Fruit fly (Drosophila melanogaster) whole organism, embryonic: Measurements from ENCODE around the gene CG3337.
A peak's percentile ranks its signal among the peaks of the same experiment; 100 is the strongest.

Experiments used
- CG11695 ChIP-seq: fragments of 200-800 bp; sonication (Bioruptor generic); IDR thresholded peaks from 3 replicates; pipeline ENCODE4 v1.3.6; 2022; ENCODE audit warnings: missing biosample characterization, missing genetic modification characterization
- CG14014 ChIP-seq: fragments of 200-800 bp; sonication (Bioruptor generic); IDR thresholded peaks from 2 replicates; pipeline ENCODE4 v1.3.6; 2022; ENCODE audit warnings: missing biosample characterization, missing genetic modification characterization
- CG14667 ChIP-seq: fragments of 200-800 bp; sonication (Bioruptor generic); IDR thresholded peaks from 2 replicates; pipeline ENCODE4 v1.3.6; 2022; ENCODE audit warnings: missing biosample characterization, missing genetic modification characterization
- CG1647 ChIP-seq: fragments of 200-800 bp; sonication (Bioruptor generic); optimal IDR thresholded peaks from 3 replicates; lab custom pipeline; 2016; ENCODE audit warnings: missing biosample characterization, missing genetic modification characterization
- CG16779 ChIP-seq: fragments of 200-800 bp; sonication (Bioruptor generic); IDR thresholded peaks from 2 replicates; pipeline ENCODE4 v1.3.6; 2022; ENCODE audit warnings: missing biosample characterization, missing genetic modification characterization
- CG18262 ChIP-seq: fragments of 200-800 bp; optimal IDR thresholded peaks from 3 replicates; lab custom pipeline; 2019; ENCODE audit warnings: missing biosample characterization, mild to moderate bottlenecking, missing genetic modification characterization, moderate library complexity
- CG2678 ChIP-seq: fragments of 200-800 bp; sonication (Bioruptor generic); optimal IDR thresholded peaks from 3 replicates; lab custom pipeline; 2019; ENCODE audit warnings: missing biosample characterization, mild to moderate bottlenecking, missing genetic modification characterization, moderate library complexity
- CG31388 ChIP-seq: fragments of 200-800 bp; sonication (Bioruptor generic); optimal IDR thresholded peaks from 2 replicates; lab custom pipeline; 2016; ENCODE audit warnings: missing biosample characterization, missing genetic modification characterization
- CG3726 ChIP-seq: fragments of 200-800 bp; sonication (Bioruptor generic); IDR thresholded peaks from 3 replicates; pipeline ENCODE4, ENCODE4 v1.3.6; 2022; ENCODE audit warnings: missing biosample characterization, missing genetic modification characterization
- CG4404 ChIP-seq: fragments of 200-800 bp; sonication (Bioruptor generic); IDR thresholded peaks from 2 replicates; pipeline ENCODE4 v1.3.6; 2022; ENCODE audit warnings: missing biosample characterization, missing genetic modification characterization
- CG4424 ChIP-seq: fragments of 200-800 bp; sonication (Bioruptor generic); optimal IDR thresholded peaks from 3 replicates; lab custom pipeline; 2016; ENCODE audit warnings: missing biosample characterization, missing genetic modification characterization
- CG6254 ChIP-seq: fragments of 200-800 bp; sonication (Bioruptor generic); optimal IDR thresholded peaks from 3 replicates; lab custom pipeline; 2017; ENCODE audit warnings: mild to moderate bottlenecking, missing biosample characterization, missing genetic modification reagents, missing genetic modification characterization
- CG6689 ChIP-seq: fragments of 200-800 bp; sonication (Bioruptor generic); IDR thresholded peaks from 2 replicates; pipeline ENCODE4 v1.3.6; 2022; ENCODE audit warnings: missing biosample characterization, missing genetic modification characterization
- CG6854 ChIP-seq: fragments of 200-800 bp; sonication (Bioruptor generic); optimal IDR thresholded peaks from 3 replicates; lab custom pipeline; 2017; ENCODE audit warnings: missing biosample characterization, mild to moderate bottlenecking, missing genetic modification characterization
- CG7963 ChIP-seq: fragments of 200-800 bp; sonication (Bioruptor generic); IDR thresholded peaks from 3 replicates; pipeline ENCODE4 v1.3.6; 2022; ENCODE audit warnings: missing biosample characterization, missing genetic modification characterization; ENCODE audit not compliant: partially characterized antibody
- CG9932 ChIP-seq: fragments of 200-800 bp; sonication (Bioruptor generic); IDR thresholded peaks from 2 replicates; pipeline ENCODE4 v1.3.6; 2022; ENCODE audit warnings: missing biosample characterization, missing genetic modification characterization
- CoRest ChIP-seq: fragments of 200-800 bp; sonication (Bioruptor generic); optimal IDR thresholded peaks from 3 replicates; lab custom pipeline; 2018; ENCODE audit warnings: missing biosample characterization, mild to moderate bottlenecking, missing genetic modification characterization, moderate library complexity
- Dll ChIP-seq: fragments of 200-800 bp; sonication (Bioruptor generic); IDR thresholded peaks from 4 replicates; pipeline ENCODE4 v1.3.6; 2022; ENCODE audit warnings: missing biosample characterization, missing genetic modification characterization; ENCODE audit not compliant: partially characterized antibody
- Ets65A ChIP-seq: fragments of 200-800 bp; sonication (Bioruptor generic); peaks from one replicate; lab custom pipeline; 2016; ENCODE audit warnings: missing biosample characterization, missing genetic modification characterization
- Fer1 ChIP-seq: fragments of 200-800 bp; sonication (Bioruptor generic); optimal IDR thresholded peaks from 2 replicates; lab custom pipeline; 2017; ENCODE audit warnings: missing biosample characterization, mild to moderate bottlenecking, missing genetic modification characterization
- Fer3 ChIP-seq: fragments of 200-800 bp; sonication (Bioruptor generic); optimal IDR thresholded peaks from 2 replicates; lab custom pipeline; 2018; ENCODE audit warnings: missing biosample characterization, mild to moderate bottlenecking, missing genetic modification characterization, moderate library complexity
- HLH54F ChIP-seq: fragments of 200-800 bp; sonication (Bioruptor generic); optimal IDR thresholded peaks from 3 replicates; lab custom pipeline; 2016; ENCODE audit warnings: missing biosample characterization, missing genetic modification characterization
- Myb ChIP-seq: fragments of 200-800 bp; sonication (Bioruptor generic); optimal IDR thresholded peaks from 2 replicates; lab custom pipeline; 2016; ENCODE audit warnings: missing biosample characterization, missing genetic modification characterization
- Poxn ChIP-seq: fragments of 200-800 bp; sonication (Bioruptor generic); IDR thresholded peaks from 2 replicates; pipeline ENCODE4 v1.3.6; 2022; ENCODE audit warnings: missing biosample characterization, missing genetic modification characterization
- Rfx ChIP-seq: fragments of 200-800 bp; sonication (Bioruptor generic); IDR thresholded peaks from 2 replicates; pipeline ENCODE4 v1.3.6; 2022; ENCODE audit warnings: missing biosample characterization, missing genetic modification characterization
- Side ChIP-seq: fragments of 200-800 bp; sonication (Bioruptor generic); optimal IDR thresholded peaks from 2 replicates; lab custom pipeline; 2016; ENCODE audit warnings: missing biosample characterization, missing genetic modification characterization
- ato ChIP-seq: fragments of 200-800 bp; sonication (Bioruptor generic); IDR thresholded peaks from 2 replicates; pipeline ENCODE4 v1.3.6; 2022; ENCODE audit warnings: missing biosample characterization, missing genetic modification characterization; ENCODE audit not compliant: partially characterized antibody
- cad ChIP-seq: fragments of >200 bp; optimal IDR thresholded peaks from 2 replicates; lab custom pipeline; 2017; ENCODE audit warnings: missing biosample characterization, missing genetic modification characterization
- cas ChIP-seq: fragments of 200-800 bp; sonication (Bioruptor generic); IDR thresholded peaks from 2 replicates; pipeline ENCODE4 v1.3.6; 2022; ENCODE audit warnings: missing biosample characterization, missing genetic modification characterization
- ci ChIP-seq: fragments of 200-800 bp; sonication (Bioruptor generic); IDR thresholded peaks from 3 replicates; pipeline ENCODE4 v1.3.6; 2022; ENCODE audit warnings: missing biosample characterization, missing genetic modification characterization
- danr ChIP-seq: fragments of 200-800 bp; sonication (Bioruptor generic); IDR thresholded peaks from 2 replicates; pipeline ENCODE4 v1.3.6; 2022; ENCODE audit warnings: missing biosample characterization, missing genetic modification characterization
- ems ChIP-seq: fragments of 200-800 bp; sonication (Bioruptor generic); optimal IDR thresholded peaks from 3 replicates; lab custom pipeline; 2016; ENCODE audit warnings: missing biosample characterization, missing genetic modification characterization
- ewg ChIP-seq: fragments of 200-800 bp; sonication (Bioruptor generic); optimal IDR thresholded peaks from 3 replicates; lab custom pipeline; 2017; ENCODE audit warnings: mild to moderate bottlenecking, missing biosample characterization, missing genetic modification reagents, missing genetic modification characterization
- gsb-n ChIP-seq: fragments of 200-800 bp; sonication (Bioruptor generic); optimal IDR thresholded peaks from 3 replicates; lab custom pipeline; 2018; ENCODE audit warnings: missing biosample characterization, mild to moderate bottlenecking, missing genetic modification characterization
- her ChIP-seq: fragments of 200-800 bp; sonication (Bioruptor generic); optimal IDR thresholded peaks from 2 replicates; lab custom pipeline; 2016; ENCODE audit warnings: missing biosample characterization, missing genetic modification characterization
- jumu ChIP-seq: fragments of 200-800 bp; sonication (Bioruptor generic); optimal IDR thresholded peaks from 3 replicates; lab custom pipeline; 2016; ENCODE audit warnings: missing biosample characterization, missing genetic modification characterization
- lbe ChIP-seq: fragments of 200-800 bp; sonication (Bioruptor generic); optimal IDR thresholded peaks from 2 replicates; lab custom pipeline; 2016; ENCODE audit warnings: missing biosample characterization, mild to moderate bottlenecking, missing genetic modification characterization
- mirr ChIP-seq: fragments of 200-800 bp; sonication (Bioruptor generic); optimal IDR thresholded peaks from 3 replicates; lab custom pipeline; 2018; ENCODE audit warnings: missing biosample characterization, mild to moderate bottlenecking, missing genetic modification characterization
- pita ChIP-seq: fragments of 200-800 bp; sonication (Bioruptor generic); optimal IDR thresholded peaks from 2 replicates; lab custom pipeline; 2017; ENCODE audit warnings: missing biosample characterization, mild to moderate bottlenecking, missing genetic modification characterization
- sens ChIP-seq: fragments of 200-800 bp; sonication (Bioruptor generic); peaks from one replicate; lab custom pipeline; 2016; ENCODE audit warnings: missing biosample characterization, missing genetic modification characterization
- sim ChIP-seq: fragments of 200-800 bp; sonication (Bioruptor generic); IDR thresholded peaks from 2 replicates; pipeline ENCODE4 v1.3.6; 2022; ENCODE audit warnings: missing biosample characterization, missing genetic modification characterization
- slou ChIP-seq: fragments of 200-800 bp; sonication (Bioruptor generic); optimal IDR thresholded peaks from 3 replicates; lab custom pipeline; 2016; ENCODE audit warnings: missing biosample characterization, missing genetic modification characterization
- sna ChIP-seq: fragments of 200-800 bp; sonication (Bioruptor generic); IDR thresholded peaks from 2 replicates; pipeline ENCODE4 v1.3.6; 2022; ENCODE audit warnings: missing biosample characterization, missing genetic modification characterization; ENCODE audit not compliant: partially characterized antibody
- stc ChIP-seq: fragments of 200-800 bp; sonication (Bioruptor generic); IDR thresholded peaks from 2 replicates; pipeline ENCODE4 v1.3.6; 2022; ENCODE audit warnings: missing biosample characterization, missing genetic modification characterization
- sug ChIP-seq: fragments of 200-800 bp; optimal IDR thresholded peaks from 2 replicates; lab custom pipeline; 2019; ENCODE audit warnings: missing biosample characterization, mild to moderate bottlenecking, missing genetic modification characterization, moderate library complexity
- toy ChIP-seq: fragments of 200-800 bp; sonication (Bioruptor generic); IDR thresholded peaks from 2 replicates; pipeline ENCODE4 v1.3.6; 2022; ENCODE audit warnings: missing biosample characterization, missing genetic modification characterization
- trh ChIP-seq: fragments of 200-800 bp; sonication (Bioruptor generic); optimal IDR thresholded peaks from 2 replicates; lab custom pipeline; 2016; ENCODE audit warnings: missing biosample characterization, missing genetic modification characterization
- twi ChIP-seq: fragments of 200-800 bp; optimal IDR thresholded peaks from 2 replicates; lab custom pipeline; 2019; ENCODE audit warnings: missing biosample characterization, mild to moderate bottlenecking, missing genetic modification characterization, moderate library complexity
- unc-4 ChIP-seq: fragments of 200-800 bp; sonication (Bioruptor generic); IDR thresholded peaks from 2 replicates; pipeline ENCODE4 v1.3.6; 2022; ENCODE audit warnings: missing biosample characterization, missing genetic modification characterization; ENCODE audit not compliant: partially characterized antibody
- vvl ChIP-seq: fragments of 200-800 bp; sonication (Bioruptor generic); IDR thresholded peaks from 2 replicates; pipeline ENCODE4 v1.3.6; 2022; ENCODE audit warnings: missing biosample characterization, missing genetic modification characterization
- yki ChIP-seq: fragments of >200 bp; optimal IDR thresholded peaks from 3 replicates; lab custom pipeline; 2018

The CG3337 gene

dm6 chr3R:21205680-21206326 lies 17.6 kb downstream of the CG3337 start (continued):
- TF ChIP-seq CG9932 (no peak; the same call in 1 of the 2 replicates), mirr (no peak), CG4424 (GFP tag; lab: Kevin White, UChicago) (peak; percentile 64), sug (tag; lab: Kevin White, UChicago) (no peak), unc-4 (no peak), yki (no peak), CG6854 (GFP tag; lab: Kevin White, UChicago) (no peak), Fer1 (GFP tag; lab: Kevin White, UChicago) (no peak), Myb (GFP tag; lab: Kevin White, UChicago) (no peak), CG6689 (GFP tag; lab: Robert Waterston, UW) (no peak), stc (GFP tag; lab: Robert Waterston, UW) (peak; percentile 55; the same call in 1 of the 2 replicates), ems (GFP tag; lab: Kevin White, UChicago) (peak; percentile 1), ewg (GFP tag; lab: Kevin White, UChicago) (peak; percentile 34), Dll (GFP tag; lab: Robert Waterston, UW) (no peak), CG1647 (GFP tag; lab: Kevin White, UChicago) (no peak), twi (no peak), CG18262 (tag; lab: Kevin White, UChicago) (peak; percentile 71), sens (GFP tag; lab: Kevin White, UChicago) (no peak), Fer3 (tag; lab: Kevin White, UChicago) (no peak), Side (no peak), CG11695 (GFP tag; lab: Robert Waterston, UW) (no peak), CG7963 (GFP tag; lab: Robert Waterston, UW) (no peak), CG16779 (GFP tag; lab: Robert Waterston, UW) (no peak), ci (GFP tag; lab: Robert Waterston, UW) (peak; percentile 64), sna (GFP tag; lab: Robert Waterston, UW) (no peak), cas (no peak), ato (no peak), toy (GFP tag; lab: Robert Waterston, UW) (no peak), Ets65A (GFP tag; lab: Kevin White, UChicago) (no peak), danr (GFP tag; lab: Robert Waterston, UW) (no peak), her (no peak), CG6254 (GFP tag; lab: Kevin White, UChicago) (peak; percentile 40), pita (GFP tag; lab: Kevin White, UChicago) (no peak)

- TF ChIP-seq gsb-n (peak; percentile 86), CG4404 (GFP tag; lab: Robert Waterston, UW) (peak; percentile 46; the same call in 1 of the 2 replicates), Rfx (GFP tag; lab: Robert Waterston, UW) (peak; percentile 39; the same call in 1 of the 2 replicates), CoRest (tag; lab: Kevin White, UChicago) (peak; percentile 88), trh (GFP tag; lab: Kevin White, UChicago) (peak; percentile 60), CG3726 (GFP tag; lab: Robert Waterston, UW) (peak; percentile 55; the same call in 1 of the 3 replicates), slou (peak; percentile 33), jumu (peak; percentile 85), Poxn (GFP tag; lab: Robert Waterston, UW) (no peak), Ets65A (GFP tag; lab: Kevin White, UChicago) (peak; percentile 96), lbe (no peak), vvl (GFP tag; lab: Robert Waterston, UW) (peak; percentile 70), sim (GFP tag; lab: Robert Waterston, UW) (peak; percentile 24; the same call in 1 of the 2 replicates), cad (GFP tag; lab: Kevin White, UChicago) (no peak), CG14014 (GFP tag; lab: Robert Waterston, UW) (peak; percentile 36; the same call in 1 of the 2 replicates), HLH54F (GFP tag; lab: Kevin White, UChicago) (peak; percentile 48), CG2678 (peak; percentile 91), CG31388 (GFP tag; lab: Kevin White, UChicago) (peak; percentile 58), CG14667 (GFP tag; lab: Robert Waterston, UW) (peak; percentile 51; the same call in 1 of the 2 replicates)
Measured at dm6 chr3R:21204500-21205167, 18.8 kb downstream of the CG3337 start.
